Worm (Caenorhabditis elegans) whole organism, L3 larva: ENCODE data around the gene mtm-9.
A peak's percentile ranks its signal among the peaks of the same experiment; 100 is the strongest.

Experiments used
- aly-2 ChIP-seq: fragments of 150-350 bp; optimal IDR thresholded peaks from 2 replicates; lab custom pipeline; 2014; ENCODE audit warnings: missing biosample characterization, missing genetic modification characterization
- ama-1 ChIP-seq: fragments of 150-350 bp; optimal IDR thresholded peaks from 2 replicates; lab custom pipeline; 2018
- nhr-12 ChIP-seq: fragments of 150-350 bp; optimal IDR thresholded peaks from 2 replicates; lab custom pipeline; 2014; ENCODE audit warnings: missing biosample characterization, missing genetic modification characterization
- nhr-76 ChIP-seq: fragments of 150-350 bp; sonication (generic microtip); optimal IDR thresholded peaks from 5 replicates; lab custom pipeline; 2014; ENCODE audit warnings: missing biosample characterization, missing genetic modification characterization

DNA sequence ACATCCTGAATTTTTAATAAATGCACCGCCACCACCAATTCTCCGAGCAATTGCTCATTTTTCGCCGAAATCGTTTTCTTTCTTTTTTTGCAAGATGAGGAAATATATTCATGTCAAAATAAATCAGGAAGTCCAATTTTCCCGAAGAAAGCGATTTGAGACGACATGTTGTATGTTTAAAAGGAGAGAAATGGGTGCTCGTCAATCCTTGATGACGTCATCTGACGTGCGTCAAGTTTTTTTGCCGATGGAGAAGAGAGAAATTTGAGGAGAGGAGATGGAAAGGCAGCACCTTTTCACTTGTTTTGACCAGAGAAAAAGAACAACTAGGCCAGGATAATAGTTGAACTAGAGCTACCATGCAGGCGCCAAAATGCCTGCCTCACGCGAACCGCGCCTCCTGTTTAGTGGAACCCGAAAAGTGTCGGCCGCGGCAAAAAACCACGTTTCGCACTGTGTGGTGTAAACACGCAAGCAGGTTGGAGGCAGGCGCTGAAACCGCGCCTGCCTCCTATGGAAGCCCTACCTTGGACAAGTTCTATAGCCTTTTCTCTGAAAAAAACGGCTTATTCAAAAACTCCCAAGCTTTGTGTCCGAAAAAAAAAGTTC lies 27.0 kb upstream of the mtm-9 start:
- no peak for TF ChIP-seq aly-2 (tag; lab: Kevin White, UChicago)
- TF ChIP-seq nhr-76 (tag; lab: Kevin White, UChicago): no peak
- peak; percentile 25 for TF ChIP-seq ama-1 (lab: Kevin White, UChicago)
- TF ChIP-seq nhr-12 (tag; lab: Kevin White, UChicago): no peak
